Worm (Caenorhabditis elegans): ENCODE measurements around the gene M117.1.

The M117.1 gene

DNA sequence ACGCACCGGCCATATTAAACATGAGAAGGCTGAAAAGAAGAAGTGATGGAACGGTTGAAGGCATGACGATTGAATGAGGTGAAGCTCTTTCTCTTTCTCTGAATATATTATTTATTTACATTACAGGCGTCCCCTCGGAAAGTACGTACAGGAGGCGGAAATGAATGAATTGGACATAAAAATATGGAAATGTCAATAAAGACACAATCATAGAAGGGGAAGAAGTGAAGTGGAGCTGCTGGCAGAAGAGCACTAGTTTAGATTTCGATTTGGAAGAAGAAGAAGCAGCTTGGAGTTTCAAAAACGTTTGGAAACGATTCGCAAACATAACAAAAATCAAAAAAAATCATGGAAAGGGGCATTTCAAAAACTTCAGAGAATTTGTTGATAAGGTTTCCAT lies 10.0 kb upstream of the M117.1 start, which contains the start of gene H01G02.1:
Gene H01G02.1 (minus strand): TSS at position 101 of the 400 bp plus-strand sequence.
- no peak for TF ChIP-seq snpc-4 (tag; optimal IDR thresholded peaks at IDR 0.05)
- no peak for TF ChIP-seq alr-1 (tag; optimal IDR thresholded peaks at IDR 0.05; ENCODE audit: borderline replicate concordance)
- no peak for TF ChIP-seq C04F5.9 (tag; optimal IDR thresholded peaks at IDR 0.05)
- TF ChIP-seq lir-3 (tag; optimal IDR thresholded peaks at IDR 0.05; ENCODE audit: poor library complexity): no peak
- no peak for TF ChIP-seq mep-1 (tag; optimal IDR thresholded peaks at IDR 0.05)
- no peak for TF ChIP-seq nhr-71 (tag; optimal IDR thresholded peaks at IDR 0.05)
- TF ChIP-seq vab-15 (tag; optimal IDR thresholded peaks at IDR 0.05): no peak
- TF ChIP-seq ama-1 (optimal IDR thresholded peaks at IDR 0.05): no peak
- TF ChIP-seq lin-15B (tag; optimal IDR thresholded peaks at IDR 0.05): no peak
- no peak for TF ChIP-seq unc-130 (tag; optimal IDR thresholded peaks at IDR 0.05)
- TF ChIP-seq ces-1 (GFP tag; optimal IDR thresholded peaks at IDR 0.05): no peak
- TF ChIP-seq pax-3 (tag; optimal IDR thresholded peaks at IDR 0.05): no peak

DNA sequence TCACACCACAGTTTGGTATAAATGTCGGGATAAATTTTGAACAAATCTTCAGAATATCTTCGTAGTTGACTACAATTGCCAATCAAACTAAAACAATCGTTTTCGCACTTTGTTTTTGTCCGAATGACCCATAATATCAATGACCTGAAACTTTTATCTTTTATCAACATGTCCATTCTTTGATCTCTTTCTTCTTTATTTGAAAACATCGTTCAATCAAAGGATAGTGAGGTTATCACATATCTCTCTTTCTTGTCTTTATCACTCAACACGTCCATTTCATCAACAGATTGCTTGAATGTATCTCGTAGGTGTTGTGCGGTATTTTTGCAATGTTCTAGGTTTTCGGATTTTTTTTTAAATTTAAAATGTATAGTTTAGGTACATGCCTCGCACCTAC lies 5.0 kb upstream of the M117.1 start:
- no peak for TF ChIP-seq snpc-4 (tag; optimal IDR thresholded peaks at IDR 0.05)
- TF ChIP-seq lin-14 (GFP tag; optimal IDR thresholded peaks at IDR 0.05): peak; percentile 7
- no peak for TF ChIP-seq ztf-4 (tag; optimal IDR thresholded peaks at IDR 0.05)
- TF ChIP-seq pqm-1 (tag; optimal IDR thresholded peaks at IDR 0.05): no peak
- no peak for TF ChIP-seq mef-2 (tag; optimal IDR thresholded peaks at IDR 0.05)
- no peak for TF ChIP-seq snu-23 (GFP tag; optimal IDR thresholded peaks at IDR 0.05)
- no peak for TF ChIP-seq mab-9 (GFP tag; IDR thresholded peaks at IDR 0.05)
- peak; percentile 49 for TF ChIP-seq nhr-20 (tag; optimal IDR thresholded peaks at IDR 0.05)
- no peak for TF ChIP-seq sup-37 (GFP tag; optimal IDR thresholded peaks at IDR 0.05)
- no peak for TF ChIP-seq aly-2 (tag; optimal IDR thresholded peaks at IDR 0.05)
- TF ChIP-seq vab-15 (tag; optimal IDR thresholded peaks at IDR 0.05): no peak
- no peak for TF ChIP-seq irx-1 (tag; optimal IDR thresholded peaks at IDR 0.05)
- TF ChIP-seq zip-4 (GFP tag; optimal IDR thresholded peaks at IDR 0.05): no peak
- no peak for TF ChIP-seq unc-98 (GFP tag; IDR thresholded peaks at IDR 0.05)
- no peak for TF ChIP-seq lin-35 (GFP tag; optimal IDR thresholded peaks at IDR 0.05)
- TF ChIP-seq ceh-8 (GFP tag; optimal IDR thresholded peaks at IDR 0.05): no peak
- no peak for TF ChIP-seq C34B4.2 (tag; optimal IDR thresholded peaks at IDR 0.05)
- no peak for TF ChIP-seq nhr-77 (tag; optimal IDR thresholded peaks at IDR 0.05)
- peak; percentile 69 for TF ChIP-seq blmp-1 (tag; optimal IDR thresholded peaks at IDR 0.05)
- TF ChIP-seq hpl-2 (GFP tag; optimal IDR thresholded peaks at IDR 0.05): no peak
- TF ChIP-seq lin-13 (GFP tag; optimal IDR thresholded peaks at IDR 0.05): no peak
- peak in 5 of 6 experiments; percentile 27 to 66 (median 53) for TF ChIP-seq elt-3 (tag; optimal IDR thresholded peaks at IDR 0.05)
- no peak for TF ChIP-seq pax-3 (tag; optimal IDR thresholded peaks at IDR 0.05)
- no peak for TF ChIP-seq aha-1 (tag; optimal IDR thresholded peaks at IDR 0.05)
- no peak for TF ChIP-seq nhr-237 (tag; optimal IDR thresholded peaks at IDR 0.05)
- TF ChIP-seq lsy-2 (tag; optimal IDR thresholded peaks at IDR 0.05): peak in 1 of 2 experiments; percentile 23
- no peak for TF ChIP-seq sptf-1 (tag; optimal IDR thresholded peaks at IDR 0.05)
- no peak for TF ChIP-seq isw-1 (GFP tag; IDR thresholded peaks at IDR 0.05)
- peak; percentile 62 for TF ChIP-seq nhr-85 (tag)
- TF ChIP-seq unc-62 (GFP tag; optimal IDR thresholded peaks at IDR 0.05): no peak
- TF ChIP-seq hlh-4 (tag; optimal IDR thresholded peaks at IDR 0.05): no peak
- TF ChIP-seq lir-3 (tag; optimal IDR thresholded peaks at IDR 0.05; ENCODE audit: poor library complexity): no peak
- no peak for TF ChIP-seq ceh-82 (tag; optimal IDR thresholded peaks at IDR 0.05)
- no peak for TF ChIP-seq alr-1 (tag; optimal IDR thresholded peaks at IDR 0.05; ENCODE audit: borderline replicate concordance)
- no peak for TF ChIP-seq xbp-1 (tag; optimal IDR thresholded peaks at IDR 0.05)

DNA sequence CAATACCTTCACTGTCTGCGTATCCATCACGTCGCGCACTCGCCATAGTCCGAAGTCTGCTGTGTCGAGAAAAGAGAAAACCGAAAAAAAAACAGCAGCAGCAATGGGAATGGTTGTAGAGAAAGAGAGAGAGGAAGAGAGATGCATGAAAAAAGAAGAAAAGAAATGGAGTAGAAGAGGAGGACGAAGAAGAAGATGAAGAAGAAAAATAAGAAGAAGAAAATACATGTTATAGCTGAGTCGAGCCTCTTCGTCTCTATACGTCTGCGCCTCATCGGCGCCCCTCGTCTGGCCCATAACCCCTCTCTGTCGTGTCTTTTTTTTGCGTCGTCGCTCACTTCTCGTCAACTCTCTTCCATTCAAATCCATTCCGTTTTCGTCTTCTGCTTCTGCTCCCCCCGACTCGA lies 4.3 kb upstream of the M117.1 start:
- no peak for TF ChIP-seq mef-2 (tag; optimal IDR thresholded peaks at IDR 0.05)
- peak; percentile 66 for TF ChIP-seq fos-1 (tag; optimal IDR thresholded peaks at IDR 0.05)
- no peak for TF ChIP-seq nhr-28 (tag; optimal IDR thresholded peaks at IDR 0.05)
- TF ChIP-seq fkh-8 (tag; optimal IDR thresholded peaks at IDR 0.05): peak; percentile 89
- TF ChIP-seq dpl-1 (GFP tag; optimal IDR thresholded peaks at IDR 0.05): peak; percentile 27 to 49 (median 46)
- TF ChIP-seq irx-1 (tag; optimal IDR thresholded peaks at IDR 0.05): peak; percentile 72
- peak in 1 of 2 experiments; percentile 40 for TF ChIP-seq mdl-1 (tag; optimal IDR thresholded peaks at IDR 0.05)
- TF ChIP-seq pag-3 (tag; optimal IDR thresholded peaks at IDR 0.05; ENCODE audit: borderline replicate concordance, insufficient read depth): no peak
- peak; percentile 73 for TF ChIP-seq nhr-77 (tag; optimal IDR thresholded peaks at IDR 0.05)
- TF ChIP-seq nhr-84 (tag; optimal IDR thresholded peaks at IDR 0.05): no peak
- TF ChIP-seq hlh-17 (GFP tag; optimal IDR thresholded peaks at IDR 0.05; ENCODE audit: borderline replicate concordance): no peak
- TF ChIP-seq C16A3.4 (tag; optimal IDR thresholded peaks at IDR 0.05): peak; percentile 60
- no peak for TF ChIP-seq F16B12.6 (tag; optimal IDR thresholded peaks at IDR 0.05)
- TF ChIP-seq pqm-1 (tag; optimal IDR thresholded peaks at IDR 0.05): no peak
- TF ChIP-seq unc-62 (GFP tag; optimal IDR thresholded peaks at IDR 0.05): no peak

Measured in whole organism, L1 larva.